Fruit fly (Drosophila melanogaster) whole organism, prepupa: ENCODE data around the gene NC2beta.
A peak's percentile ranks its signal among the peaks of the same experiment; 100 is the strongest.

ENCODE experiments used
- Blimp-1 ChIP-seq: fragments of 200-800 bp; sonication (Bioruptor generic); optimal IDR thresholded peaks from 3 replicates; lab custom pipeline; 2017; ENCODE audit warnings: missing biosample characterization, missing genetic modification characterization, mild to moderate bottlenecking, moderate library complexity, missing genetic modification reagents
- CG10631 ChIP-seq: fragments of 200-800 bp; sonication (Bioruptor generic); optimal IDR thresholded peaks from 2 replicates; lab custom pipeline; 2016; ENCODE audit warnings: missing biosample characterization, missing genetic modification characterization
- CG10669 ChIP-seq: fragments of 200-800 bp; sonication (Bioruptor generic); optimal IDR thresholded peaks from 3 replicates; lab custom pipeline; 2018; ENCODE audit warnings: missing biosample characterization, mild to moderate bottlenecking, missing genetic modification characterization, moderate library complexity
- CG11294 ChIP-seq: fragments of 200-800 bp; sonication (Bioruptor generic); IDR thresholded peaks from 2 replicates; pipeline ENCODE4 v1.3.6; 2022; ENCODE audit warnings: missing biosample characterization, missing genetic modification characterization
- CG11762 ChIP-seq: fragments of 200-800 bp; sonication (Bioruptor generic); optimal IDR thresholded peaks from 3 replicates; lab custom pipeline; 2016; ENCODE audit warnings: missing biosample characterization, missing genetic modification characterization; ENCODE audit not compliant: insufficient read depth
- CG11902 ChIP-seq: fragments of 200-800 bp; sonication (Bioruptor generic); optimal IDR thresholded peaks from 3 replicates; lab custom pipeline; 2016; ENCODE audit warnings: missing biosample characterization, missing genetic modification characterization
- CG15336 ChIP-seq: fragments of 200-800 bp; sonication (Bioruptor generic); IDR thresholded peaks from 2 replicates; pipeline ENCODE4 v1.3.6; 2022; ENCODE audit warnings: missing biosample characterization, missing genetic modification characterization
- CG1621 ChIP-seq: fragments of 200-800 bp; sonication (Bioruptor generic); optimal IDR thresholded peaks from 3 replicates; lab custom pipeline; 2018; ENCODE audit warnings: missing biosample characterization, mild to moderate bottlenecking, missing genetic modification characterization
- CG16779 ChIP-seq: fragments of 200-800 bp; sonication (Bioruptor generic); optimal IDR thresholded peaks from 3 replicates; lab custom pipeline; 2017; ENCODE audit warnings: missing biosample characterization, mild to moderate bottlenecking, missing genetic modification characterization
- CG31627 ChIP-seq: fragments of 200-800 bp; sonication (Bioruptor generic); optimal IDR thresholded peaks from 3 replicates; lab custom pipeline; 2016; ENCODE audit warnings: missing biosample characterization, missing genetic modification characterization
- CG32006 ChIP-seq: fragments of 200-800 bp; sonication (Bioruptor generic); optimal IDR thresholded peaks from 3 replicates; lab custom pipeline; 2017; ENCODE audit warnings: missing biosample characterization, mild to moderate bottlenecking, missing genetic modification characterization
- CG34406 ChIP-seq: fragments of 200-800 bp; sonication (Bioruptor generic); optimal IDR thresholded peaks from 3 replicates; lab custom pipeline; 2016; ENCODE audit warnings: missing biosample characterization, missing genetic modification characterization
- CG3919 ChIP-seq: fragments of 200-800 bp; sonication (Bioruptor generic); optimal IDR thresholded peaks from 3 replicates; lab custom pipeline; 2016; ENCODE audit warnings: missing biosample characterization, missing genetic modification characterization
- CG4318 ChIP-seq: fragments of 200-800 bp; sonication (Bioruptor generic); optimal IDR thresholded peaks from 3 replicates; lab custom pipeline; 2017; ENCODE audit warnings: missing biosample characterization, mild to moderate bottlenecking, missing genetic modification characterization
- CG6163 ChIP-seq: fragments of 200-800 bp; sonication (Bioruptor generic); IDR thresholded peaks from 3 replicates; pipeline ENCODE4 v1.3.6; 2022; ENCODE audit warnings: missing biosample characterization, missing genetic modification characterization
- CG6276 ChIP-seq: fragments of 200-800 bp; sonication (Bioruptor generic); optimal IDR thresholded peaks from 2 replicates; lab custom pipeline; 2017; ENCODE audit warnings: missing biosample characterization, mild to moderate bottlenecking, missing genetic modification characterization
- CG6792 ChIP-seq: fragments of 200-800 bp; sonication (Bioruptor generic); optimal IDR thresholded peaks from 3 replicates; lab custom pipeline; 2016; ENCODE audit warnings: missing biosample characterization, missing genetic modification characterization
- CG6854 ChIP-seq: fragments of 200-800 bp; sonication (Bioruptor generic); optimal IDR thresholded peaks from 2 replicates; lab custom pipeline; 2017; ENCODE audit warnings: missing biosample characterization, mild to moderate bottlenecking, missing genetic modification characterization
- CG7368 ChIP-seq: fragments of 200-800 bp; sonication (Bioruptor generic); optimal IDR thresholded peaks from 3 replicates; lab custom pipeline; 2016; ENCODE audit warnings: missing biosample characterization, missing genetic modification characterization
- CG8319 ChIP-seq: fragments of 200-800 bp; sonication (Bioruptor generic); optimal IDR thresholded peaks from 3 replicates; lab custom pipeline; 2016; ENCODE audit warnings: missing biosample characterization, missing genetic modification characterization
- CG8632 ChIP-seq: fragments of 200-800 bp; sonication (Bioruptor generic); optimal IDR thresholded peaks from 3 replicates; lab custom pipeline; 2016; ENCODE audit warnings: missing biosample characterization, missing genetic modification characterization
- CG9139 ChIP-seq: fragments of 200-800 bp; sonication (Bioruptor generic); optimal IDR thresholded peaks from 3 replicates; lab custom pipeline; 2017; ENCODE audit warnings: missing biosample characterization, mild to moderate bottlenecking, missing genetic modification characterization
- Eip75B ChIP-seq: fragments of 200-800 bp; sonication (Bioruptor generic); optimal IDR thresholded peaks from 3 replicates; lab custom pipeline; 2016; ENCODE audit warnings: missing biosample characterization, missing genetic modification characterization
- Eip78C ChIP-seq: fragments of 200-800 bp; sonication (Bioruptor generic); peaks from one replicate; lab custom pipeline; 2016; ENCODE audit warnings: missing biosample characterization, missing genetic modification characterization
- Eip93F ChIP-seq: fragments of 200-800 bp; sonication (Bioruptor generic); optimal IDR thresholded peaks from 2 replicates; lab custom pipeline; 2016; ENCODE audit warnings: missing biosample characterization, mild to moderate bottlenecking, missing genetic modification characterization
- Ets21C ChIP-seq: fragments of 200-800 bp; sonication (Bioruptor generic); optimal IDR thresholded peaks from 3 replicates; lab custom pipeline; 2016; ENCODE audit warnings: missing biosample characterization, missing genetic modification characterization
- Gug ChIP-seq: fragments of 200-800 bp; sonication (Bioruptor generic); IDR thresholded peaks from 2 replicates; pipeline ENCODE4 v1.3.6; 2022; ENCODE audit warnings: missing biosample characterization, missing genetic modification characterization
- Hr38 ChIP-seq: sonication (Bioruptor generic); optimal IDR thresholded peaks from 2 replicates; lab custom pipeline; 2016; ENCODE audit warnings: missing biosample characterization, missing genetic modification characterization
- Hr39 ChIP-seq: fragments of 200-800 bp; sonication (Bioruptor generic); optimal IDR thresholded peaks from 2 replicates; lab custom pipeline; 2016; ENCODE audit warnings: missing biosample characterization, missing genetic modification characterization
- Hr4 ChIP-seq: fragments of 200-800 bp; sonication (Bioruptor generic); optimal IDR thresholded peaks from 3 replicates; lab custom pipeline; 2016; ENCODE audit warnings: missing biosample characterization, missing genetic modification characterization
- Lpt ChIP-seq: fragments of 200-800 bp; sonication (Bioruptor generic); optimal IDR thresholded peaks from 3 replicates; lab custom pipeline; 2016; ENCODE audit warnings: missing biosample characterization, missing genetic modification characterization
- Met ChIP-seq: fragments of 200-800 bp; sonication (Bioruptor generic); optimal IDR thresholded peaks from 3 replicates; lab custom pipeline; 2016; ENCODE audit warnings: missing biosample characterization, missing genetic modification characterization
- Smox ChIP-seq: fragments of 200-800 bp; sonication (Bioruptor generic); optimal IDR thresholded peaks from 3 replicates; lab custom pipeline; 2016; ENCODE audit warnings: missing biosample characterization, missing genetic modification characterization
- Sox14 ChIP-seq: fragments of 200-800 bp; sonication (Bioruptor generic); optimal IDR thresholded peaks from 3 replicates; lab custom pipeline; 2016; ENCODE audit warnings: missing biosample characterization, missing genetic modification characterization
- achi ChIP-seq: fragments of 200-800 bp; sonication (Bioruptor generic); optimal IDR thresholded peaks from 3 replicates; lab custom pipeline; 2016; ENCODE audit warnings: missing biosample characterization, missing genetic modification characterization
- acj6 ChIP-seq: fragments of 200-800 bp; sonication (Bioruptor generic); optimal IDR thresholded peaks from 3 replicates; lab custom pipeline; 2016; ENCODE audit warnings: missing biosample characterization, missing genetic modification characterization
- cyc ChIP-seq: fragments of 200-800 bp; sonication (Bioruptor generic); optimal IDR thresholded peaks from 3 replicates; lab custom pipeline; 2016; ENCODE audit warnings: missing biosample characterization, missing genetic modification characterization
- dac ChIP-seq: fragments of 200-800 bp; sonication (Bioruptor generic); optimal IDR thresholded peaks from 2 replicates; lab custom pipeline; 2017; ENCODE audit warnings: missing biosample characterization, mild to moderate bottlenecking, missing genetic modification characterization
- dsx ChIP-seq: fragments of 200-800 bp; optimal IDR thresholded peaks from 3 replicates; lab custom pipeline; 2019; ENCODE audit warnings: missing biosample characterization, mild to moderate bottlenecking, missing genetic modification characterization, moderate library complexity; ENCODE audit not compliant: poor library complexity, severe bottlenecking
- eg ChIP-seq: fragments of 200-800 bp; sonication (Bioruptor generic); IDR thresholded peaks from 3 replicates; pipeline ENCODE4 v1.3.6; 2022; ENCODE audit warnings: missing biosample characterization, missing genetic modification characterization
- esn ChIP-seq: fragments of 200-800 bp; sonication (Bioruptor generic); optimal IDR thresholded peaks from 2 replicates; lab custom pipeline; 2016; ENCODE audit warnings: missing biosample characterization, mild to moderate bottlenecking, missing genetic modification characterization, moderate library complexity
- fd59A ChIP-seq: fragments of 200-800 bp; sonication (Bioruptor generic); optimal IDR thresholded peaks from 2 replicates; lab custom pipeline; 2017; ENCODE audit warnings: missing biosample characterization, mild to moderate bottlenecking, missing genetic modification characterization, missing genetic modification reagents
- fd85E ChIP-seq: fragments of 200-800 bp; sonication (Bioruptor generic); optimal IDR thresholded peaks from 3 replicates; lab custom pipeline; 2016; ENCODE audit warnings: missing biosample characterization, missing genetic modification characterization
- fkh ChIP-seq: fragments of 200-800 bp; sonication (Bioruptor generic); optimal IDR thresholded peaks from 3 replicates; lab custom pipeline; 2017; ENCODE audit warnings: missing biosample characterization, mild to moderate bottlenecking, missing genetic modification characterization, moderate library complexity
- lz ChIP-seq: fragments of 200-800 bp; sonication (Bioruptor generic); optimal IDR thresholded peaks from 3 replicates; lab custom pipeline; 2016; ENCODE audit warnings: missing biosample characterization, missing genetic modification characterization
- net ChIP-seq: fragments of 200-800 bp; sonication (Bioruptor generic); optimal IDR thresholded peaks from 3 replicates; lab custom pipeline; 2016; ENCODE audit warnings: missing biosample characterization, missing genetic modification characterization
- pdm3 ChIP-seq: fragments of 200-800 bp; sonication (Bioruptor generic); optimal IDR thresholded peaks from 3 replicates; lab custom pipeline; 2016; ENCODE audit warnings: missing biosample characterization, missing genetic modification characterization
- salr ChIP-seq, 2 experiments: fragments of 200-800 bp; sonication (Bioruptor generic); optimal IDR thresholded peaks; 3 replicates each; lab custom pipeline; 2016 to 2018; ENCODE audit warnings: missing biosample characterization in 2 of 2, missing genetic modification characterization in 2 of 2, mild to moderate bottlenecking in 1 of 2
- spab ChIP-seq: fragments of 200-800 bp; sonication (Bioruptor generic); optimal IDR thresholded peaks from 2 replicates; lab custom pipeline; 2017; ENCODE audit warnings: missing biosample characterization, mild to moderate bottlenecking, missing genetic modification characterization, missing genetic modification reagents
- ss ChIP-seq, 2 experiments: fragments of 200-800 bp; sonication (Bioruptor generic); optimal IDR thresholded peaks; 2 replicates in 1 of 2; 3 replicates in 1 of 2; lab custom pipeline; 2017 to 2018; ENCODE audit warnings: mild to moderate bottlenecking in 2 of 2, missing biosample characterization in 2 of 2, missing genetic modification characterization in 2 of 2, moderate library complexity in 1 of 2
- svp ChIP-seq: fragments of 200-800 bp; sonication (Bioruptor generic); peaks from one replicate; lab custom pipeline; 2016; ENCODE audit warnings: missing biosample characterization, missing genetic modification characterization
- topi ChIP-seq: fragments of 200-800 bp; sonication (Bioruptor generic); optimal IDR thresholded peaks from 3 replicates; lab custom pipeline; 2016; ENCODE audit warnings: missing biosample characterization, missing genetic modification characterization
- vri ChIP-seq: fragments of 200-800 bp; sonication (Bioruptor generic); optimal IDR thresholded peaks from 3 replicates; lab custom pipeline; 2016; ENCODE audit warnings: missing biosample characterization, mild to moderate bottlenecking, missing genetic modification characterization

The NC2beta gene

dm6 chr2L:15009703-15010102 is 2.1 kb downstream of the NC2beta start, which contains the start of the genes THG and Rnmt:
TSS of gene THG (minus strand) at chr2L:15009724.
TSS of gene Rnmt (plus strand) at chr2L:15009939.
- TF ChIP-seq CG11902 (GFP tag; lab: Kevin White, UChicago) (peak; percentile 19), CG6792 (peak; percentile 69), fd85E (GFP tag; lab: Kevin White, UChicago) (no peak), Hr38 (GFP tag; lab: Kevin White, UChicago) (no peak), acj6 (GFP tag; lab: Kevin White, UChicago) (peak; percentile 74), Smox (peak; percentile 79), fd59A (GFP tag; lab: Kevin White, UChicago) (peak; percentile 13), Lpt (no peak), Ets21C (GFP tag; lab: Kevin White, UChicago) (peak; percentile 60), CG3919 (GFP tag; lab: Kevin White, UChicago) (no peak), ss (GFP tag; optimal IDR thresholded peaks at IDR 0.05; lab: Kevin White, UChicago) (no peak), achi (GFP tag; lab: Kevin White, UChicago) (peak; percentile 78), cyc (peak; percentile 71), esn (GFP tag; lab: Kevin White, UChicago) (peak; percentile 85), topi (GFP tag; lab: Kevin White, UChicago) (peak; percentile 67), Hr39 (GFP tag; lab: Kevin White, UChicago) (peak; percentile 59), Gug (GFP tag; lab: Robert Waterston, UW) (peak; percentile 69; the same call in 1 of the 2 replicates), Eip75B (GFP tag; lab: Kevin White, UChicago) (peak; percentile 82), salr (GFP tag; optimal IDR thresholded peaks at IDR 0.05; lab: Kevin White, UChicago) (peak; percentile 14 to 63), Blimp-1 (no peak), Eip93F (GFP tag; lab: Kevin White, UChicago) (no peak), Hr4 (GFP tag; lab: Kevin White, UChicago) (peak; percentile 75), spab (GFP tag; lab: Kevin White, UChicago) (no peak), vri (no peak), lz (GFP tag; lab: Kevin White, UChicago) (peak; percentile 72), CG11294 (GFP tag; lab: Robert Waterston, UW) (peak; percentile 58), pdm3 (peak; percentile 77), eg (GFP tag; lab: Robert Waterston, UW) (peak; percentile 78; the same call in 2 of the 3 replicates), net (GFP tag; lab: Kevin White, UChicago) (peak; percentile 61), Met (GFP tag; lab: Kevin White, UChicago) (no peak), Eip78C (GFP tag; lab: Kevin White, UChicago) (peak; percentile 88), CG4318 (GFP tag; lab: Kevin White, UChicago) (no peak), CG16779 (no peak), dsx (GFP tag; lab: Kevin White, UChicago) (no peak), CG8632 (peak; percentile 58), svp (no peak), fkh (GFP tag; lab: Kevin White, UChicago) (no peak), CG34406 (GFP tag; lab: Kevin White, UChicago) (peak; percentile 66), CG32006 (GFP tag; lab: Kevin White, UChicago) (no peak), CG10669 (no peak), CG31627 (GFP tag; lab: Kevin White, UChicago) (peak; percentile 72), CG6163 (GFP tag; lab: Robert Waterston, UW) (peak; percentile 73), CG6854 (GFP tag; lab: Kevin White, UChicago) (no peak), CG1621 (tag; lab: Kevin White, UChicago) (peak; percentile 40), CG11762 (GFP tag; lab: Kevin White, UChicago) (no peak), Sox14 (GFP tag; lab: Kevin White, UChicago) (peak; percentile 72), CG9139 (no peak), CG15336 (GFP tag; lab: Robert Waterston, UW) (peak; percentile 66), dac (GFP tag; lab: Kevin White, UChicago) (peak; percentile 6), CG8319 (peak; percentile 29), CG7368 (GFP tag; lab: Kevin White, UChicago) (peak; percentile 26), CG6276 (GFP tag; lab: Kevin White, UChicago) (no peak), CG10631 (GFP tag; lab: Kevin White, UChicago) (peak; percentile 84)
